Worm (Caenorhabditis elegans): ENCODE data around the gene K09C8.9.

DNA sequence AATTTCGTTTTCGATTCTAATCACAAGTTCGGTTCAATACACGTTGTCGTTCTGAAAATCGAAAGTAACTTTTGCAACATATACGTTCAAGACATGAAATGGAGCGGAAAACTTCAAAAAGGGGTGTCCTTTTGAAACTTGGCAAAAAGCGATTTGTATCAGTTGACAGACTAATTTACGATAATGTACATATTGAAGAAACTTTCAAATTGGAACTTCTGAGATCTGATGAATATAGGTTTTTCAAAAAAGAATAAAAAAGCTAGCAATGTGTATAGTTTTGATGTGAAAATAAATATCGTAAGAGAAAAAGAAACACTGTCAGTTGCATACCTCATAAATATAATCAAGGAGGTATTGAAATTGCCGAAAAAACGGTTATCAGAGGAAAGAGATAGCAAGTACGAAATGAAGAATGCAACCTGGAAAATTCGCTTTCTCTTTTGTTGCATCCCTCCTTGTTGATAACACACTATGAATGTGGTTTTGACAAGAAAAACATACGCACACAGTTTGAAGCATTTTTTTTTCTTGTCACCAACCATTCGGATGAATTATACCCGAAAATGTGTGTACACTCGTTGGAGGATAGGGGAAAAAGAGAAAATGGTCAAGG lies 38.5 kb downstream of the K09C8.9 start, which contains the start of gene dgn-1:
- no peak for TF ChIP-seq zfp-2 (tag; optimal IDR thresholded peaks at IDR 0.05)
- no peak for TF ChIP-seq ama-1 (optimal IDR thresholded peaks at IDR 0.05)
- TF ChIP-seq hlh-30 (tag; optimal IDR thresholded peaks at IDR 0.05; ENCODE audit: insufficient read depth), result no peak
- TF ChIP-seq pha-4 (GFP tag; IDR thresholded peaks at IDR 0.05), result no peak
- no peak for TF ChIP-seq pha-4 (tag; optimal IDR thresholded peaks at IDR 0.05)
- no peak for TF ChIP-seq R02D3.7 (tag; optimal IDR thresholded peaks at IDR 0.05)
- TF ChIP-seq spr-3 (GFP tag; optimal IDR thresholded peaks at IDR 0.05), result no peak
- no peak for TF ChIP-seq snpc-1.2 (GFP tag; IDR thresholded peaks at IDR 0.05)
- TF ChIP-seq egl-27 (tag; optimal IDR thresholded peaks at IDR 0.05), result no peak
- TF ChIP-seq ces-1 (GFP tag; optimal IDR thresholded peaks at IDR 0.05), result no peak
- TF ChIP-seq lsy-2 (tag; optimal IDR thresholded peaks at IDR 0.05), result no peak
- no peak for TF ChIP-seq ztf-11 (tag; optimal IDR thresholded peaks at IDR 0.05)
- no peak for TF ChIP-seq dmd-8 (GFP tag; IDR thresholded peaks at IDR 0.05)
